Fruit fly (Drosophila melanogaster): ENCODE data around the gene CG12099.

CG12099 gene

DNA sequence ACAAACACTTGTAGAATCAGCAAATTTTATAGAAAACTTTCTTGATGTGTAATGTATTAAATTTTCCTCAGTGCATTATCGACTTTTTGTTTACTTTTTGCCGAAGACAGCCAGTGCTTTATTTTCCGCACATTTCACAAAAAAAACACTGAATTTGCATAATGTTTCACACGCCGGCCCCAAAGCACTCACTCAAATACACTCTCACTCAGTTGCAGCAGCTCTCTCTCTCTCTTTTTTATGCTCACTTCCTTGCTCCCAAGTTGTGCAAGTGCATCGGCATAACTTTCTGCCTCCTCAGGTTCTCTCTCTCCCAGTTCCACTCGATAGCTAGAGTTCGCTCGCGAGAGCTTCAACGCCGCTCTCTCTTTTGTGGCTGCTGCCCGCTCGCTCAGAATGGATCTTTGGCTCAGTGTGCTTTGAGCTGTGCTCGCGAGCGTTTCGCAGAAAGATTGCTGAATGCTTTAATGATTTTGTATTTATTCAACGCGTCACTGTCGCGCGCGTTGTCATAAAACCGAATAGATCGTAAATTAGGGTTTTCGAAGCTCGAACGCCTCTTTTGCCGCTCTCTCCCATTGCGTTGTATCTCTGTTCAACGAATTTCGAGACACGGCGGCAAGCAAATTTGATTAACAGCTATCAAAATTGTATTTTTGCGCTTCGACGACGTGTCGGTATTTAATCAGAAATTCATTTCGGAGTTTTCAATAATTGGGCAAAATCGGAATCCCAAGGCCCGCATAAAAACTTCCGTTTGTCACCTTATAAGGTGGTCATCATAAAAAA, 28.2 kb upstream of the CG12099 start (continued):
- TF ChIP-seq MTF-1 (GFP tag; optimal IDR thresholded peaks at IDR 0.05; ENCODE audit: borderline replicate concordance) (no peak), HmgD (GFP tag; optimal IDR thresholded peaks at IDR 0.05) (no peak), sim (GFP tag; IDR thresholded peaks at IDR 0.05) (no peak), CG2120 (GFP tag; optimal IDR thresholded peaks at IDR 0.05) (no peak), Sry-δ (GFP tag; optimal IDR thresholded peaks at IDR 0.05) (no peak), CG18599 (GFP tag; optimal IDR thresholded peaks at IDR 0.05) (peak; percentile 32), CG31441 (GFP tag; IDR thresholded peaks at IDR 0.05) (no peak), lov (optimal IDR thresholded peaks at IDR 0.05) (no peak), lov (GFP tag; IDR thresholded peaks at IDR 0.05) (0 out of 3 replicates have a peak, but pooled peaks have one; percentile 54), CG14860 (GFP tag; IDR thresholded peaks at IDR 0.05; ENCODE audit: partially characterized antibody) (no peak; the same call in 2 of the 3 replicates), gce (GFP tag; IDR thresholded peaks at IDR 0.05) (peak; percentile 46; the same call in 1 of the 3 replicates), Atf-2 (GFP tag; optimal IDR thresholded peaks at IDR 0.05) (no peak), CG11093 (GFP tag; IDR thresholded peaks at IDR 0.05) (no peak), Dp (GFP tag; optimal IDR thresholded peaks at IDR 0.05) (no peak), Antp (GFP tag; optimal IDR thresholded peaks at IDR 0.05) (no peak), tll (GFP tag; optimal IDR thresholded peaks at IDR 0.05) (no peak), HLH4C (GFP tag; IDR thresholded peaks at IDR 0.05; ENCODE audit: partially characterized antibody) (0 out of 3 replicates have a peak, but pooled peaks have one; percentile 45), CG7987 (GFP tag; optimal IDR thresholded peaks at IDR 0.05) (peak; percentile 56), CG1233 (GFP tag; optimal IDR thresholded peaks at IDR 0.05) (no peak), trem (tag; optimal IDR thresholded peaks at IDR 0.05) (no peak), sima (GFP tag; optimal IDR thresholded peaks at IDR 0.05) (no peak), dimm (GFP tag; IDR thresholded peaks at IDR 0.05) (no peak), CG3726 (GFP tag; IDR thresholded peaks at IDR 0.05) (no peak), CG10431 (GFP tag; optimal IDR thresholded peaks at IDR 0.05) (no peak), Dip3 (GFP tag; optimal IDR thresholded peaks at IDR 0.05) (no peak), Mes4 (GFP tag; optimal IDR thresholded peaks at IDR 0.05) (no peak), Camta (GFP tag; optimal IDR thresholded peaks at IDR 0.05) (no peak), Elba2 (GFP tag; optimal IDR thresholded peaks at IDR 0.05) (no peak), crc (GFP tag; optimal IDR thresholded peaks at IDR 0.05) (no peak), GATAe (GFP tag; conservative IDR thresholded peaks at IDR 0.05) (no peak), PHDP (tag; optimal IDR thresholded peaks at IDR 0.05) (no peak), CG32772 (GFP tag; IDR thresholded peaks at IDR 0.05) (no peak), bbx (GFP tag; IDR thresholded peaks at IDR 0.05; ENCODE audit: partially characterized antibody) (peak; percentile 67), CG13424 (tag; optimal IDR thresholded peaks at IDR 0.05) (no peak), CG10565 (GFP tag; optimal IDR thresholded peaks at IDR 0.05) (no peak), gt (GFP tag; IDR thresholded peaks at IDR 0.05) (no peak), CG30431 (GFP tag; optimal IDR thresholded peaks at IDR 0.05) (no peak), cato (GFP tag; optimal IDR thresholded peaks at IDR 0.05; ENCODE audit: borderline replicate concordance) (no peak), NC2α (GFP tag; optimal IDR thresholded peaks at IDR 0.05) (no peak), CG8359 (GFP tag; optimal IDR thresholded peaks at IDR 0.05; ENCODE audit: borderline replicate concordance) (peak; percentile 70), Bdp1 (GFP tag; optimal IDR thresholded peaks at IDR 0.05) (no peak), btn (GFP tag; optimal IDR thresholded peaks at IDR 0.05) (no peak), CG15601 (tag; optimal IDR thresholded peaks at IDR 0.05) (no peak), Hand (GFP tag; optimal IDR thresholded peaks at IDR 0.05) (no peak), CG10267 (tag; optimal IDR thresholded peaks at IDR 0.05) (no peak), hkb (optimal IDR thresholded peaks at IDR 0.05) (no peak), hkb (GFP tag; IDR thresholded peaks at IDR 0.05) (peak; percentile 56), Fer3 (tag; optimal IDR thresholded peaks at IDR 0.05) (peak; percentile 8), D19B (GFP tag; optimal IDR thresholded peaks at IDR 0.05) (no peak), NfI (GFP tag; optimal IDR thresholded peaks at IDR 0.05) (no peak)
